Worm (Caenorhabditis elegans): ENCODE data around the gene str-116.

- TF ChIP-seq ceh-18 (tag; optimal IDR thresholded peaks at IDR 0.05) (no peak), nhr-11 (tag; optimal IDR thresholded peaks at IDR 0.05) (no peak), pha-4 (tag; optimal IDR thresholded peaks at IDR 0.05) (no peak)
Observed at ce11 chrV:11251798-11252197, 15.0 kb upstream of the str-116 start.

All from whole organism, late embryonic.